Worm (Caenorhabditis elegans) whole organism, L4 larva: Measurements from ENCODE around the gene srbc-83.

Source experiments
- mdl-1 ChIP-seq, 2 experiments: fragments of 150-350 bp in 1 of 2; sonication (generic microtip) in 1 of 2; optimal IDR thresholded peaks; 2 replicates each; lab custom pipeline; 2014 to 2017; ENCODE audit warnings: missing biosample characterization in 2 of 2, missing genetic modification characterization in 2 of 2
- spr-3 ChIP-seq: fragments of 200-800 bp; sonication (Bioruptor generic); optimal IDR thresholded peaks from 2 replicates; lab custom pipeline; 2018; ENCODE audit warnings: mild to moderate bottlenecking, missing genetic modification characterization, missing compliant biosample characterization

DNA sequence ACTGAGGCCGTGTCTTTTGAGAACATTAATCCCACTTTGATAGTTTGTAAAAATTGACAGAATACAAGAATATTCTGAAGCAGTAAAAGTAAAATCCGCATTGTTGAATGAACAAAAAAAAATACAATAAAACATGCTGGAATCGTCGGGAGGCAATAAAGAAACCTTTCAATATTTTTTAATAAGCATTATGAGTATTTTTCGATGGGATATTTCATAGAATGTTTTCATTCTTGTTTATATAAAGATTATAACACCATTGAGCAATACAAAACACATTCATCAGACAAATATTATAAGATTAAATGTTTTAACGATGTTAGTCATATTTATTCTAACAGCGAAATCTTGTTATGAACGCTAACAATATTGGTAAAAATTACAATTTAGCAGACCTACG is 43.5 kb upstream of the srbc-83 start, which contains the start of gene gcy-20:
- TF ChIP-seq mdl-1 (tag; optimal IDR thresholded peaks at IDR 0.05; lab: Kevin White, UChicago) (no peak), spr-3 (no peak)
